Worm (Caenorhabditis elegans) whole organism, late embryonic: Measurements from ENCODE around the gene F59H6.14.

Source experiments
- ceh-24 ChIP-seq: sonication (generic microtip); optimal IDR thresholded peaks from 2 replicates; lab custom pipeline; 2016; ENCODE audit warnings: mild to moderate bottlenecking, missing genetic modification characterization, missing compliant biosample characterization
- fkh-6 ChIP-seq: sonication (generic microtip); optimal IDR thresholded peaks from 2 replicates; lab custom pipeline; 2016; ENCODE audit warnings: missing genetic modification characterization, missing compliant biosample characterization
- pha-4 ChIP-seq: fragments of 150-350 bp; optimal IDR thresholded peaks from 2 replicates; lab custom pipeline; 2018; ENCODE audit warnings: missing biosample characterization, missing genetic modification reagents, missing genetic modification characterization

ce11 chrII:2033286-2033685 is at the start of gene F59H6.14:
- TF ChIP-seq pha-4 = no peak
- no peak for TF ChIP-seq ceh-24 (tag; lab: Kevin White, UChicago)
- TF ChIP-seq fkh-6 (tag; lab: Kevin White, UChicago) = no peak
